Fruit fly (Drosophila melanogaster): ENCODE data around the gene Osi8.

The Osi8 gene

dm6 chr3R:6254438-6254837 is 537 bp upstream of the Osi8 start (continued):
- TF ChIP-seq her (GFP tag; optimal IDR thresholded peaks at IDR 0.05): no peak
- no peak for TF ChIP-seq CG12155 (GFP tag; optimal IDR thresholded peaks at IDR 0.05)
- TF ChIP-seq CG4854 (GFP tag; optimal IDR thresholded peaks at IDR 0.05): no peak
- no peak for TF ChIP-seq HmgD (GFP tag; optimal IDR thresholded peaks at IDR 0.05)
- no peak for TF ChIP-seq Asciz (GFP tag; optimal IDR thresholded peaks at IDR 0.05)
- TF ChIP-seq sna (GFP tag; IDR thresholded peaks at IDR 0.05; ENCODE audit: partially characterized antibody): no peak
- TF ChIP-seq PHDP (tag; optimal IDR thresholded peaks at IDR 0.05): no peak
- TF ChIP-seq CG16815 (GFP tag; optimal IDR thresholded peaks at IDR 0.05): no peak
- no peak for TF ChIP-seq dimm (GFP tag; IDR thresholded peaks at IDR 0.05)

- TF ChIP-seq Ets65A (GFP tag): peak; percentile 40
- TF ChIP-seq crol (GFP tag; IDR thresholded peaks at IDR 0.05): 0 out of 2 replicates have a peak, but pooled peaks have one; percentile 27
- peak; percentile 38 for TF ChIP-seq Adf1 (GFP tag; IDR thresholded peaks at IDR 0.05)
- TF ChIP-seq Deaf1 (tag; optimal IDR thresholded peaks at IDR 0.05): peak; percentile 88
- TF ChIP-seq ranshi (GFP tag; IDR thresholded peaks at IDR 0.05): no peak
- 0 out of 2 replicates have a peak, but pooled peaks have one; percentile 25 for TF ChIP-seq vvl (GFP tag; IDR thresholded peaks at IDR 0.05)
- TF ChIP-seq ci (GFP tag; IDR thresholded peaks at IDR 0.05): 0 out of 3 replicates have a peak, but pooled peaks have one; percentile 13
- 0 out of 3 replicates have a peak, but pooled peaks have one; percentile 18 for TF ChIP-seq CG6175 (GFP tag; IDR thresholded peaks at IDR 0.05)
- no peak for TF ChIP-seq yki (optimal IDR thresholded peaks at IDR 0.05)
- TF ChIP-seq CG5180 (GFP tag; optimal IDR thresholded peaks at IDR 0.05): peak; percentile 33
These were observed 4.9 kb downstream of the Osi8 start, which contains the start of gene Osi9 for dm6 chr3R:6259837-6260236. Gene Osi9, plus strand, starts transcription at chr3R:6260211.

- TF ChIP-seq pb (GFP tag; optimal IDR thresholded peaks at IDR 0.05) (no peak), CG15011 (GFP tag; optimal IDR thresholded peaks at IDR 0.05) (no peak), btn (GFP tag; optimal IDR thresholded peaks at IDR 0.05) (no peak), ATbp (GFP tag; optimal IDR thresholded peaks at IDR 0.05) (no peak), wdn (GFP tag; IDR thresholded peaks at IDR 0.05) (no peak), CG32767 (GFP tag; IDR thresholded peaks at IDR 0.05) (no peak), ap (GFP tag; IDR thresholded peaks at IDR 0.05) (no peak), caup (GFP tag; optimal IDR thresholded peaks at IDR 0.05; ENCODE audit: severe bottlenecking) (no peak), MTF-1 (GFP tag; optimal IDR thresholded peaks at IDR 0.05; ENCODE audit: borderline replicate concordance) (no peak), chif (GFP tag; optimal IDR thresholded peaks at IDR 0.05) (no peak)
These were observed 8.7 kb downstream of the Osi8 start, which contains the start of gene Osi10a for dm6 chr3R:6263658-6264057. Gene Osi10a, plus strand, starts transcription at chr3R:6263958.

dm6 chr3R:6265890-6266289 is 10.9 kb downstream of the Osi8 start, which contains the start of gene Osi10b:
Gene Osi10b, plus strand, starts transcription at chr3R:6266190.
- TF ChIP-seq Ets65A (GFP tag) (peak; percentile 6), tna (GFP tag; IDR thresholded peaks at IDR 0.05; ENCODE audit: partially characterized antibody) (no peak)

- no peak for TF ChIP-seq CG6272 (GFP tag; IDR thresholded peaks at IDR 0.05)
- no peak for TF ChIP-seq ro (GFP tag; IDR thresholded peaks at IDR 0.05)
- no peak for TF ChIP-seq Max (GFP tag; optimal IDR thresholded peaks at IDR 0.05)
- no peak for TF ChIP-seq CG4328 (GFP tag; optimal IDR thresholded peaks at IDR 0.05)
- TF ChIP-seq zfh1 (GFP tag; IDR thresholded peaks at IDR 0.05): no peak
- TF ChIP-seq bbx (GFP tag; IDR thresholded peaks at IDR 0.05; ENCODE audit: partially characterized antibody): no peak
- no peak for TF ChIP-seq PHDP (tag; optimal IDR thresholded peaks at IDR 0.05)
- TF ChIP-seq CG11696 (GFP tag; IDR thresholded peaks at IDR 0.05): no peak
- TF ChIP-seq Ssrp (tag; optimal IDR thresholded peaks at IDR 0.05): no peak
- TF ChIP-seq shn (GFP tag; optimal IDR thresholded peaks at IDR 0.05): no peak
- no peak for TF ChIP-seq gfzf (GFP tag; optimal IDR thresholded peaks at IDR 0.05)
- no peak for TF ChIP-seq al (GFP tag; IDR thresholded peaks at IDR 0.05)
These were observed 13.7 kb downstream of the Osi8 start, which contains the start of gene Osi11 for dm6 chr3R:6268657-6269056. Gene Osi11, minus strand, starts transcription at chr3R:6268757.
